Worm (Caenorhabditis elegans): Measurements from ENCODE around the gene F55B11.6.

F55B11.6 gene

ce11 chrIV:14390023-14390614 lies 26.9 kb downstream of the F55B11.6 start:
- no peak for TF ChIP-seq lsy-2 (tag; optimal IDR thresholded peaks at IDR 0.05)
- no peak for TF ChIP-seq nhr-28 (tag; optimal IDR thresholded peaks at IDR 0.05)
- TF ChIP-seq elt-1 (tag; optimal IDR thresholded peaks at IDR 0.05; ENCODE audit: borderline replicate concordance, insufficient read depth), result peak; percentile 45
- TF ChIP-seq blmp-1 (tag; optimal IDR thresholded peaks at IDR 0.05), result peak; percentile 16
- TF ChIP-seq ham-2 (GFP tag; optimal IDR thresholded peaks at IDR 0.05), result peak; percentile 87

ce11 chrIV:14389070-14389469 lies 28.0 kb downstream of the F55B11.6 start:
- no peak for TF ChIP-seq cnd-1 (tag; optimal IDR thresholded peaks at IDR 0.05)
- TF ChIP-seq elt-1 (tag; optimal IDR thresholded peaks at IDR 0.05; ENCODE audit: borderline replicate concordance, insufficient read depth), result no peak
- no peak for TF ChIP-seq lin-32 (GFP tag; optimal IDR thresholded peaks at IDR 0.05)
- no peak for TF ChIP-seq nhr-237 (tag; optimal IDR thresholded peaks at IDR 0.05)

ce11 chrIV:14387766-14388553 lies 29.1 kb downstream of the F55B11.6 start:
- TF ChIP-seq nhr-28 (tag; optimal IDR thresholded peaks at IDR 0.05) (no peak), elt-1 (tag; optimal IDR thresholded peaks at IDR 0.05; ENCODE audit: borderline replicate concordance, insufficient read depth) (no peak), drap-1 (GFP tag; optimal IDR thresholded peaks at IDR 0.05) (no peak), mls-2 (tag; optimal IDR thresholded peaks at IDR 0.05) (no peak), lin-32 (GFP tag; optimal IDR thresholded peaks at IDR 0.05) (no peak)

- TF ChIP-seq blmp-1 (tag; optimal IDR thresholded peaks at IDR 0.05), result peak; percentile 28
- no peak for TF ChIP-seq cnd-1 (tag; optimal IDR thresholded peaks at IDR 0.05)
These were observed 31.9 kb downstream of the F55B11.6 start for ce11 chrIV:14385140-14385539.

ce11 chrIV:14384194-14384593 lies 32.8 kb downstream of the F55B11.6 start:
- TF ChIP-seq ham-2 (GFP tag; optimal IDR thresholded peaks at IDR 0.05) (no peak), ceh-39 (tag; optimal IDR thresholded peaks at IDR 0.05) (no peak), lsy-2 (tag; optimal IDR thresholded peaks at IDR 0.05) (no peak), lin-13 (tag; optimal IDR thresholded peaks at IDR 0.05) (no peak), zip-8 (tag; optimal IDR thresholded peaks at IDR 0.05) (no peak), unc-120 (tag; optimal IDR thresholded peaks at IDR 0.05; ENCODE audit: poor library complexity, severe bottlenecking) (no peak), mab-5 (tag; optimal IDR thresholded peaks at IDR 0.05) (no peak), unc-62 (GFP tag; optimal IDR thresholded peaks at IDR 0.05) (no peak), nhr-237 (tag; optimal IDR thresholded peaks at IDR 0.05) (no peak)

ce11 chrIV:14383474-14383873 lies 33.6 kb downstream of the F55B11.6 start, which contains the start of gene paqr-3:
TSS of gene paqr-3 (minus strand) at chrIV:14383683.
- no peak for TF ChIP-seq nhr-28 (tag; optimal IDR thresholded peaks at IDR 0.05)
- TF ChIP-seq elt-3 (tag; optimal IDR thresholded peaks at IDR 0.05), result no peak
- no peak for TF ChIP-seq zip-8 (tag; optimal IDR thresholded peaks at IDR 0.05)
- no peak for TF ChIP-seq ceh-39 (tag; optimal IDR thresholded peaks at IDR 0.05)
- no peak for TF ChIP-seq lin-32 (GFP tag; optimal IDR thresholded peaks at IDR 0.05)
- no peak for TF ChIP-seq bed-3 (GFP tag; optimal IDR thresholded peaks at IDR 0.05)
- TF ChIP-seq lin-13 (tag; optimal IDR thresholded peaks at IDR 0.05), result no peak
- TF ChIP-seq ceh-83 (GFP tag; optimal IDR thresholded peaks at IDR 0.05), result no peak
- TF ChIP-seq unc-62 (GFP tag; optimal IDR thresholded peaks at IDR 0.05), result no peak
- TF ChIP-seq M03D4.4 (tag; optimal IDR thresholded peaks at IDR 0.05), result no peak
- no peak for TF ChIP-seq mls-2 (tag; optimal IDR thresholded peaks at IDR 0.05)
- TF ChIP-seq ham-2 (GFP tag; optimal IDR thresholded peaks at IDR 0.05), result no peak

- no peak for TF ChIP-seq cnd-1 (tag; optimal IDR thresholded peaks at IDR 0.05)
- TF ChIP-seq M03D4.4 (tag; optimal IDR thresholded peaks at IDR 0.05), result no peak
- no peak for TF ChIP-seq unc-120 (tag; optimal IDR thresholded peaks at IDR 0.05; ENCODE audit: poor library complexity, severe bottlenecking)
- TF ChIP-seq blmp-1 (tag; optimal IDR thresholded peaks at IDR 0.05), result no peak
- TF ChIP-seq unc-39 (tag; optimal IDR thresholded peaks at IDR 0.05), result no peak
- no peak for TF ChIP-seq ceh-83 (GFP tag; optimal IDR thresholded peaks at IDR 0.05)
- no peak for TF ChIP-seq ham-2 (GFP tag; optimal IDR thresholded peaks at IDR 0.05)
- no peak for TF ChIP-seq pha-4 (tag; optimal IDR thresholded peaks at IDR 0.05)
- TF ChIP-seq sptf-1 (tag; optimal IDR thresholded peaks at IDR 0.05), result no peak
- TF ChIP-seq ztf-11 (tag; optimal IDR thresholded peaks at IDR 0.05), result no peak
- TF ChIP-seq mab-5 (tag; optimal IDR thresholded peaks at IDR 0.05), result no peak
These were observed 37.8 kb downstream of the F55B11.6 start for ce11 chrIV:14379191-14379590.

Measured in whole organism, mixed stage, embryonic.